Fruit fly (Drosophila melanogaster) Kc167 (cell line): ENCODE measurements around the gene CG7568.

ENCODE experiments used
- Sin3A ChIP-seq: fragments of >200 bp; optimal IDR thresholded peaks from 2 replicates; lab custom pipeline; 2018; ENCODE audit warnings: missing external identifiers
- h ChIP-seq: fragments of >200 bp; optimal IDR thresholded peaks from 3 replicates; lab custom pipeline; 2018; ENCODE audit warnings: missing external identifiers
- psq ChIP-seq: fragments of >200 bp; optimal IDR thresholded peaks from 2 replicates; lab custom pipeline; 2017; ENCODE audit warnings: missing external identifiers
- ttk ChIP-seq: sonication (Bioruptor generic); optimal IDR thresholded peaks from 2 replicates; lab custom pipeline; 2017; ENCODE audit warnings: missing external identifiers

dm6 chr3R:29610958-29611357, 10.3 kb upstream of the CG7568 start:
- TF ChIP-seq h (lab: Kevin White, UChicago) = no peak
- no peak for TF ChIP-seq ttk
- TF ChIP-seq Sin3A (lab: Kevin White, UChicago) = no peak
- no peak for TF ChIP-seq psq (lab: Kevin White, UChicago)
